Worm (Caenorhabditis elegans) whole organism, mixed stage, embryonic: Measurements from ENCODE around the gene alkb-1.

Experiments
- flh-1 ChIP-seq: fragments of 200-800 bp; sonication (Bioruptor generic); optimal IDR thresholded peaks from 2 replicates; lab custom pipeline; 2018; ENCODE audit warnings: mild to moderate bottlenecking, missing genetic modification characterization, moderate library complexity, missing compliant biosample characterization
- lin-13 ChIP-seq: fragments of 150-350 bp; optimal IDR thresholded peaks from 2 replicates; lab custom pipeline; 2014; ENCODE audit warnings: missing biosample characterization, missing genetic modification characterization
- lsy-2 ChIP-seq: fragments of 150-350 bp; optimal IDR thresholded peaks from 2 replicates; lab custom pipeline; 2014; ENCODE audit warnings: missing biosample characterization, missing genetic modification characterization
- nhr-76 ChIP-seq: sonication (generic microtip); optimal IDR thresholded peaks from 2 replicates; lab custom pipeline; 2017; ENCODE audit warnings: missing biosample characterization, missing genetic modification characterization
- snpc-4 ChIP-seq: fragments of 150-350 bp; optimal IDR thresholded peaks from 2 replicates; lab custom pipeline; 2014; ENCODE audit warnings: missing biosample characterization, missing genetic modification characterization
- unc-39 ChIP-seq: fragments of 150-350 bp; optimal IDR thresholded peaks from 2 replicates; lab custom pipeline; 2014; ENCODE audit warnings: missing biosample characterization, missing genetic modification characterization

ce11 chrII:1365985-1366384 is 46.2 kb upstream of the alkb-1 start:
- TF ChIP-seq lin-13 (tag; lab: Kevin White, UChicago) (no peak), unc-39 (tag; lab: Kevin White, UChicago) (no peak), lsy-2 (tag; lab: Kevin White, UChicago) (no peak), snpc-4 (tag; lab: Kevin White, UChicago) (no peak), nhr-76 (tag; lab: Kevin White, UChicago) (no peak), flh-1 (GFP tag; lab: Kevin White, UChicago) (no peak)
